Worm (Caenorhabditis elegans) whole organism, mixed stage, embryonic: ENCODE results near the gene F48E8.3.

ENCODE experiments used
- snpc-4 ChIP-seq: fragments of 150-350 bp; optimal IDR thresholded peaks from 2 replicates; lab custom pipeline; 2014; ENCODE audit warnings: missing biosample characterization, missing genetic modification characterization
- zip-8 ChIP-seq: fragments of 150-350 bp; optimal IDR thresholded peaks from 2 replicates; lab custom pipeline; 2014; ENCODE audit warnings: missing biosample characterization, missing genetic modification characterization

ce11 chrIII:5417921-5418320, 43.3 kb upstream of the F48E8.3 start:
- TF ChIP-seq zip-8 (tag; lab: Kevin White, UChicago) (no peak), snpc-4 (tag; lab: Kevin White, UChicago) (no peak)
